Worm (Caenorhabditis elegans): ENCODE data around the gene R13D7.2.

Gene R13D7.2

DNA sequence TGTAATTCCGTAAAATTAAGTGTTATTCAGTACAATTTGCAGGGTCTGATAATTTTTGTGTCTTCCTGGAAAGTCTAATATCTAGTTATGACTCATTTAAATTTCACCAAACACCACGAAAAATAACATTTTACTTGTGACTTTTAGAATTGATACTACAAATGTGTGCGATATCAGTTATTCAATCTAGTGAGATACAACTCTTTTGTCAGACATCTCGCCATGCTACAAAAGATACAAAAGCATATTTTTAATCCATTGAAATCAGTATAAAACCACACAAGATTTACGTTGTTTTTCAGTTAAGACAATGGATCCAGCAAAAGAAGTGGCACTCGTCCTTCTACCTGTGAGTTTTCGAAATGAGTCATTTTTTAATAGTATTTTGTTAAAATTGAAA, 35.6 kb upstream of the R13D7.2 start, which contains the start of gene srx-56:
srx-56 (plus strand) TSS at position 301 of the 400 bp plus-strand sequence.
- no peak for TF ChIP-seq nfyb-1 (GFP tag; IDR thresholded peaks at IDR 0.05)
- no peak for TF ChIP-seq sea-2 (GFP tag; IDR thresholded peaks at IDR 0.05)
- TF ChIP-seq athp-1 (tag; optimal IDR thresholded peaks at IDR 0.05), result no peak
- no peak for TF ChIP-seq ztf-6 (GFP tag; IDR thresholded peaks at IDR 0.05)
- no peak for TF ChIP-seq Y79H2A.3 (GFP tag; conservative IDR thresholded peaks at IDR 0.05)
- no peak for TF ChIP-seq Y67H2A.10 (GFP tag; conservative IDR thresholded peaks at IDR 0.05)
- TF ChIP-seq ztf-3 (GFP tag; optimal IDR thresholded peaks at IDR 0.05), result no peak
- TF ChIP-seq nhr-27 (tag; optimal IDR thresholded peaks at IDR 0.05), result no peak
- TF ChIP-seq attf-5 (GFP tag; optimal IDR thresholded peaks at IDR 0.05), result no peak
- TF ChIP-seq chd-7 (tag; optimal IDR thresholded peaks at IDR 0.05), result no peak

DNA sequence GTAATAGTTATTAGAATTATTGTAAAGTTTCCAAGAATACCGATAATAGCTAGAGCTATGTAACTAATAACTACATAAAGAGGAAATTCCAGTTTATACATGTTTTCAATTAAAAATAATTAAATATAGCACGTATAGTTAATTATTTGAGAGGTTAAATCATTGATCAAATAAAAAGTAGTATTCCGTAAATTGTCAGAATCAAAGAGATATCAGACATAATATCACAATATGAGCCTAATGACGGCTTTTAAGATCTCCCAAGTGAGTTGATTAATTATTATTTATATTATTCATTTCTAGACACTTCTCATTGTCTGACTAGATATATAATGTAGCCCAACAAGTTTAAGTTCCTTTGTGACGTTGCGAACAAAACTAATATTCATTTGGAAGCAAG, 30.3 kb upstream of the R13D7.2 start, which contains the start of gene srsx-24:
srsx-24 (minus strand) TSS at position 101 of the 400 bp plus-strand sequence.
- TF ChIP-seq F37B4.10 (GFP tag; IDR thresholded peaks at IDR 0.05), result no peak
- no peak for TF ChIP-seq lsl-1 (GFP tag; optimal IDR thresholded peaks at IDR 0.05)
- TF ChIP-seq nfyb-1 (GFP tag; IDR thresholded peaks at IDR 0.05), result no peak
- TF ChIP-seq F22D6.2 (tag; optimal IDR thresholded peaks at IDR 0.05), result no peak
- TF ChIP-seq B0336.3 (GFP tag; IDR thresholded peaks at IDR 0.05), result no peak
- no peak for TF ChIP-seq ekl-4 (GFP tag; IDR thresholded peaks at IDR 0.05)
- TF ChIP-seq sdz-38 (tag; optimal IDR thresholded peaks at IDR 0.05), result no peak
- TF ChIP-seq snpc-3.4 (tag; optimal IDR thresholded peaks at IDR 0.05), result no peak
- no peak for TF ChIP-seq mes-4 (tag; optimal IDR thresholded peaks at IDR 0.05)
- no peak for TF ChIP-seq somi-1 (GFP tag; optimal IDR thresholded peaks at IDR 0.05)
- TF ChIP-seq B0019.2 (GFP tag; conservative IDR thresholded peaks at IDR 0.05), result no peak
- TF ChIP-seq let-607 (tag; optimal IDR thresholded peaks at IDR 0.05), result no peak
- TF ChIP-seq ccch-3 (GFP tag; optimal IDR thresholded peaks at IDR 0.05), result no peak
- TF ChIP-seq ceh-40 (GFP tag; IDR thresholded peaks at IDR 0.05), result no peak
- no peak for TF ChIP-seq Y53F4B.3 (GFP tag; IDR thresholded peaks at IDR 0.05)
- TF ChIP-seq zim-3 (tag; optimal IDR thresholded peaks at IDR 0.05), result no peak
- no peak for TF ChIP-seq egl-18 (GFP tag; IDR thresholded peaks at IDR 0.05)
- TF ChIP-seq egrh-3 (GFP tag; IDR thresholded peaks at IDR 0.05), result no peak
- TF ChIP-seq athp-1 (tag; optimal IDR thresholded peaks at IDR 0.05), result no peak

DNA sequence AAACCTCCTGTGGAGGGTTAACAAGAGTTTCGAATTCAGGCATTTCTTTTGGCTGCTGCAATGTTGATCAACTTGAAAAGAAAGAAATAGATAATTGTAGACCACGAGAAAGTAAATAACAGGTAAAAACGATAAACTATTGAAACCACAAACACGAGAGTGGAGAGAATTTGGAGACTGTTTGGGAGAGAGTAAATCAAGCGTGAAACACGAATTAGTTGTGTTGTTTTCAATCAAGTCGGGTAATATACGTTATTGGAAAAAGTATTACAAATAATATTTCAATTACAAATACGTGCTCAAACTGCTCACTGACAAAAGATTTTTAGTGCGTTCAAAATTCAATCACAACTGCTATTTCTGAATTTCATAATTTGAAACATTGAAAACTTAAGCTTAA, 28.7 kb upstream of the R13D7.2 start, which contains the start of gene C03G6.17:
C03G6.17 (minus strand) TSS at position 101 of the 400 bp plus-strand sequence.
- TF ChIP-seq B0336.3 (GFP tag; IDR thresholded peaks at IDR 0.05) (no peak), B0035.1 (tag; optimal IDR thresholded peaks at IDR 0.05) (no peak), pha-4 (tag; optimal IDR thresholded peaks at IDR 0.05) (no peak), Y67H2A.10 (GFP tag; conservative IDR thresholded peaks at IDR 0.05) (no peak), cebp-1 (GFP tag; IDR thresholded peaks at IDR 0.05) (no peak), cebp-1 (tag; optimal IDR thresholded peaks at IDR 0.05) (no peak), snpc-4 (GFP tag; optimal IDR thresholded peaks at IDR 0.05) (no peak), snpc-4 (tag; optimal IDR thresholded peaks at IDR 0.05) (no peak), ztf-18 (tag; optimal IDR thresholded peaks at IDR 0.05) (no peak), lin-35 (GFP tag; optimal IDR thresholded peaks at IDR 0.05) (no peak), aptf-3 (GFP tag; IDR thresholded peaks at IDR 0.05) (no peak)

Data from whole organism, young adult.